Fruit fly (Drosophila melanogaster) whole organism, embryonic: ENCODE results near the gene Rnp4F.

Experiments
- CG10267 ChIP-seq: fragments of 200-800 bp; sonication (Bioruptor generic); optimal IDR thresholded peaks from 2 replicates; lab custom pipeline; 2018; ENCODE audit warnings: missing biosample characterization, mild to moderate bottlenecking, missing genetic modification characterization, moderate library complexity
- CG11093 ChIP-seq: fragments of 200-800 bp; sonication (Bioruptor generic); IDR thresholded peaks from 3 replicates; pipeline ENCODE4 v1.3.6; 2022; ENCODE audit warnings: missing biosample characterization, missing genetic modification characterization
- CG11723 ChIP-seq: fragments of 200-800 bp; sonication (Bioruptor generic); optimal IDR thresholded peaks from 2 replicates; lab custom pipeline; 2017; ENCODE audit warnings: missing biosample characterization, mild to moderate bottlenecking, missing genetic modification characterization
- CG12104 ChIP-seq: fragments of 200-800 bp; sonication (Bioruptor generic); optimal IDR thresholded peaks from 3 replicates; lab custom pipeline; 2016; ENCODE audit warnings: missing biosample characterization, missing genetic modification characterization
- CG12236 ChIP-seq: fragments of 200-800 bp; sonication (Bioruptor generic); optimal IDR thresholded peaks from 2 replicates; lab custom pipeline; 2016; ENCODE audit warnings: missing biosample characterization, missing genetic modification characterization
- CG1233 ChIP-seq: fragments of 200-800 bp; sonication (Bioruptor generic); optimal IDR thresholded peaks from 4 replicates; lab custom pipeline; 2018; ENCODE audit warnings: missing biosample characterization, mild to moderate bottlenecking, missing genetic modification characterization
- CG13123 ChIP-seq: fragments of 200-800 bp; sonication (Bioruptor generic); optimal IDR thresholded peaks from 2 replicates; lab custom pipeline; 2016; ENCODE audit warnings: missing biosample characterization, missing genetic modification characterization
- CG13287 ChIP-seq: fragments of 200-800 bp; sonication (Bioruptor generic); IDR thresholded peaks from 2 replicates; pipeline ENCODE4 v1.3.6; 2022; ENCODE audit warnings: missing biosample characterization, missing genetic modification characterization; ENCODE audit not compliant: partially characterized antibody
- CG15073 ChIP-seq: fragments of 200-800 bp; sonication (Bioruptor generic); optimal IDR thresholded peaks from 2 replicates; lab custom pipeline; 2016; ENCODE audit warnings: missing biosample characterization, missing genetic modification characterization
- CG1529 ChIP-seq: fragments of 200-800 bp; sonication (Bioruptor generic); optimal IDR thresholded peaks from 3 replicates; lab custom pipeline; 2018; ENCODE audit warnings: missing biosample characterization, missing genetic modification characterization
- CG17359 ChIP-seq: fragments of 200-800 bp; sonication (Bioruptor generic); optimal IDR thresholded peaks from 3 replicates; lab custom pipeline; 2018; ENCODE audit warnings: missing biosample characterization, mild to moderate bottlenecking, missing genetic modification characterization, moderate library complexity
- CG17568 ChIP-seq: fragments of 200-800 bp; sonication (Bioruptor generic); optimal IDR thresholded peaks from 2 replicates; lab custom pipeline; 2018; ENCODE audit warnings: missing biosample characterization, mild to moderate bottlenecking, missing genetic modification characterization, moderate library complexity
- CG18262 ChIP-seq: fragments of 200-800 bp; optimal IDR thresholded peaks from 3 replicates; lab custom pipeline; 2019; ENCODE audit warnings: missing biosample characterization, mild to moderate bottlenecking, missing genetic modification characterization, moderate library complexity
- CG2199 ChIP-seq: fragments of 200-800 bp; sonication (Bioruptor generic); IDR thresholded peaks from 3 replicates; pipeline ENCODE4 v1.3.6; 2022; ENCODE audit warnings: missing biosample characterization, missing genetic modification characterization
- CG32532 ChIP-seq: fragments of 200-800 bp; sonication (Bioruptor generic); IDR thresholded peaks from 2 replicates; pipeline ENCODE4 v1.3.6; 2022; ENCODE audit warnings: missing biosample characterization, missing genetic modification characterization
- CG33213 ChIP-seq: fragments of 200-800 bp; sonication (Bioruptor generic); optimal IDR thresholded peaks from 3 replicates; lab custom pipeline; 2016; ENCODE audit warnings: missing biosample characterization, missing genetic modification characterization
- CG43689 ChIP-seq: fragments of 200-800 bp; sonication (Bioruptor generic); IDR thresholded peaks from 2 replicates; pipeline ENCODE4 v1.3.6; 2022; ENCODE audit warnings: missing biosample characterization, missing genetic modification characterization
- CG6791 ChIP-seq: fragments of 200-800 bp; sonication (Bioruptor generic); IDR thresholded peaks from 3 replicates; pipeline ENCODE4 v1.3.6; 2022; ENCODE audit warnings: missing biosample characterization, missing genetic modification characterization; ENCODE audit not compliant: partially characterized antibody
- CG7839 ChIP-seq: fragments of 200-800 bp; sonication (Bioruptor generic); optimal IDR thresholded peaks from 3 replicates; lab custom pipeline; 2018; ENCODE audit warnings: missing biosample characterization, mild to moderate bottlenecking, missing genetic modification characterization, moderate library complexity
- CG8290 ChIP-seq, 3 experiments: fragments of 200-800 bp; sonication (Bioruptor generic); optimal IDR thresholded peaks; 2 replicates each; lab custom pipeline; 2016 to 2019; ENCODE audit warnings: missing biosample characterization in 3 of 3, missing genetic modification characterization in 3 of 3, mild to moderate bottlenecking in 2 of 3, moderate library complexity in 1 of 3
- CG9932 ChIP-seq: fragments of 200-800 bp; sonication (Bioruptor generic); IDR thresholded peaks from 2 replicates; pipeline ENCODE4 v1.3.6; 2022; ENCODE audit warnings: missing biosample characterization, missing genetic modification characterization
- Camta ChIP-seq: fragments of 200-800 bp; sonication (Bioruptor generic); optimal IDR thresholded peaks from 2 replicates; lab custom pipeline; 2016; ENCODE audit warnings: missing biosample characterization, missing genetic modification characterization
- HHEX ChIP-seq: fragments of 200-800 bp; sonication (Bioruptor generic); optimal IDR thresholded peaks from 3 replicates; lab custom pipeline; 2017; ENCODE audit warnings: missing biosample characterization, mild to moderate bottlenecking, missing genetic modification characterization, missing genetic modification reagents
- Lhr ChIP-seq: fragments of 200-800 bp; sonication (Bioruptor generic); optimal IDR thresholded peaks from 3 replicates; lab custom pipeline; 2017; ENCODE audit warnings: mild to moderate bottlenecking, missing biosample characterization, missing genetic modification reagents, missing genetic modification characterization
- Max ChIP-seq: fragments of 200-800 bp; sonication (Bioruptor generic); optimal IDR thresholded peaks from 2 replicates; lab custom pipeline; 2016; ENCODE audit warnings: missing biosample characterization, mild to moderate bottlenecking, missing genetic modification characterization
- Med ChIP-seq: fragments of 200-800 bp; sonication (Bioruptor generic); peaks from one replicate; lab custom pipeline; 2016; ENCODE audit warnings: missing biosample characterization, missing genetic modification characterization, mild to moderate bottlenecking, inconsistent platforms, moderate library complexity
- Mes4 ChIP-seq: fragments of 200-800 bp; sonication (Bioruptor generic); optimal IDR thresholded peaks from 2 replicates; lab custom pipeline; 2016; ENCODE audit warnings: missing biosample characterization, missing genetic modification characterization
- Six4 ChIP-seq: fragments of 200-800 bp; sonication (Bioruptor generic); optimal IDR thresholded peaks from 2 replicates; lab custom pipeline; 2016; ENCODE audit warnings: missing biosample characterization, missing genetic modification characterization
- Sry-δ ChIP-seq: fragments of 200-800 bp; sonication (Bioruptor generic); optimal IDR thresholded peaks from 2 replicates; lab custom pipeline; 2016; ENCODE audit warnings: missing biosample characterization, missing genetic modification characterization
- Ssrp ChIP-seq: fragments of 200-800 bp; sonication (Bioruptor generic); optimal IDR thresholded peaks from 2 replicates; lab custom pipeline; 2018; ENCODE audit warnings: missing biosample characterization, mild to moderate bottlenecking, missing genetic modification characterization, moderate library complexity
- YL-1 ChIP-seq: fragments of 200-800 bp; sonication (Bioruptor generic); optimal IDR thresholded peaks from 3 replicates; lab custom pipeline; 2017; ENCODE audit warnings: missing biosample characterization, mild to moderate bottlenecking, missing genetic modification characterization
- ac ChIP-seq: fragments of 200-800 bp; sonication (Bioruptor generic); optimal IDR thresholded peaks from 3 replicates; lab custom pipeline; 2017; ENCODE audit warnings: missing biosample characterization, mild to moderate bottlenecking, missing genetic modification characterization
- bowl ChIP-seq: fragments of 200-800 bp; sonication (Bioruptor generic); IDR thresholded peaks from 2 replicates; pipeline ENCODE4 v1.3.6; 2022; ENCODE audit warnings: missing biosample characterization, missing genetic modification characterization
- crc ChIP-seq: fragments of 200-800 bp; sonication (Bioruptor generic); optimal IDR thresholded peaks from 2 replicates; lab custom pipeline; 2016; ENCODE audit warnings: missing biosample characterization, missing genetic modification characterization
- croc ChIP-seq: fragments of 200-800 bp; sonication (Bioruptor generic); conservative IDR thresholded peaks from 3 replicates; pipeline ENCODE4 v1.3.6; 2022; ENCODE audit warnings: missing biosample characterization, missing genetic modification characterization
- dan ChIP-seq: fragments of 200-800 bp; sonication (Bioruptor generic); IDR thresholded peaks from 2 replicates; pipeline ENCODE4 v1.3.6; 2022; ENCODE audit warnings: missing biosample characterization, missing genetic modification characterization
- ftz-f1 ChIP-seq: fragments of 200-800 bp; sonication (Bioruptor generic); optimal IDR thresholded peaks from 2 replicates; lab custom pipeline; 2016; ENCODE audit warnings: missing biosample characterization, missing genetic modification characterization
- grau ChIP-seq: fragments of 200-800 bp; optimal IDR thresholded peaks from 3 replicates; lab custom pipeline; 2019; ENCODE audit warnings: missing biosample characterization, mild to moderate bottlenecking, missing genetic modification characterization, moderate library complexity
- ind ChIP-seq: fragments of 200-800 bp; sonication (Bioruptor generic); optimal IDR thresholded peaks from 3 replicates; lab custom pipeline; 2016; ENCODE audit warnings: missing biosample characterization, missing genetic modification characterization
- insv ChIP-seq, 2 experiments: fragments of 200-800 bp; sonication (Bioruptor generic); optimal IDR thresholded peaks; 3 replicates each; lab custom pipeline; 2016 to 2018; ENCODE audit warnings: missing biosample characterization in 2 of 2, missing genetic modification characterization in 2 of 2
- lov ChIP-seq, 2 experiments: fragments of 200-800 bp in 1 of 2; fragments of >200 bp in 1 of 2; sonication (Bioruptor generic) in 1 of 2; IDR thresholded peaks in 1 of 2; optimal IDR thresholded peaks in 1 of 2; 2 replicates in 1 of 2; 3 replicates in 1 of 2; pipeline versions ENCODE4 v1.3.6 to Lab custom; 2017 to 2022; ENCODE audit warnings: missing biosample characterization in 1 of 2, missing genetic modification characterization in 1 of 2
- maf-S ChIP-seq: fragments of 200-800 bp; sonication (Bioruptor generic); optimal IDR thresholded peaks from 2 replicates; lab custom pipeline; 2016; ENCODE audit warnings: missing biosample characterization, missing genetic modification characterization
- mld ChIP-seq: fragments of 200-800 bp; sonication (Bioruptor generic); IDR thresholded peaks from 3 replicates; pipeline ENCODE4 v1.3.6; 2022; ENCODE audit warnings: missing biosample characterization, missing genetic modification characterization; ENCODE audit not compliant: partially characterized antibody
- odd ChIP-seq: fragments of 200-800 bp; sonication (Bioruptor generic); optimal IDR thresholded peaks from 2 replicates; lab custom pipeline; 2017; ENCODE audit warnings: missing biosample characterization, mild to moderate bottlenecking, missing genetic modification characterization
- prd ChIP-seq, 3 experiments: fragments of >200 bp in 2 of 3; fragments of 200-800 bp in 1 of 3; sonication (Bioruptor generic) in 1 of 3; optimal IDR thresholded peaks in 2 of 3; IDR thresholded peaks in 1 of 3; 2 replicates in 2 of 3; 3 replicates in 1 of 3; pipeline versions ENCODE4 v1.3.6 to Lab custom; 2017 to 2022; ENCODE audit warnings: missing biosample characterization in 1 of 3, missing genetic modification characterization in 1 of 3
- ro ChIP-seq: fragments of 200-800 bp; sonication (Bioruptor generic); IDR thresholded peaks from 2 replicates; pipeline ENCODE4 v1.3.6; 2022; ENCODE audit warnings: missing biosample characterization, missing genetic modification characterization
- sc ChIP-seq, 3 experiments: fragments of >200 bp in 2 of 3; fragments of 200-800 bp in 1 of 3; sonication (Bioruptor generic) in 1 of 3; optimal IDR thresholded peaks; 2 replicates in 2 of 3; 3 replicates in 1 of 3; lab custom pipeline; 2017; ENCODE audit warnings: mild to moderate bottlenecking in 1 of 3, missing biosample characterization in 1 of 3, missing genetic modification characterization in 1 of 3, missing genetic modification reagents in 1 of 3
- tin ChIP-seq: fragments of 200-800 bp; sonication (Bioruptor generic); optimal IDR thresholded peaks from 3 replicates; lab custom pipeline; 2016; ENCODE audit warnings: missing biosample characterization, missing genetic modification characterization

Rnp4F gene

DNA sequence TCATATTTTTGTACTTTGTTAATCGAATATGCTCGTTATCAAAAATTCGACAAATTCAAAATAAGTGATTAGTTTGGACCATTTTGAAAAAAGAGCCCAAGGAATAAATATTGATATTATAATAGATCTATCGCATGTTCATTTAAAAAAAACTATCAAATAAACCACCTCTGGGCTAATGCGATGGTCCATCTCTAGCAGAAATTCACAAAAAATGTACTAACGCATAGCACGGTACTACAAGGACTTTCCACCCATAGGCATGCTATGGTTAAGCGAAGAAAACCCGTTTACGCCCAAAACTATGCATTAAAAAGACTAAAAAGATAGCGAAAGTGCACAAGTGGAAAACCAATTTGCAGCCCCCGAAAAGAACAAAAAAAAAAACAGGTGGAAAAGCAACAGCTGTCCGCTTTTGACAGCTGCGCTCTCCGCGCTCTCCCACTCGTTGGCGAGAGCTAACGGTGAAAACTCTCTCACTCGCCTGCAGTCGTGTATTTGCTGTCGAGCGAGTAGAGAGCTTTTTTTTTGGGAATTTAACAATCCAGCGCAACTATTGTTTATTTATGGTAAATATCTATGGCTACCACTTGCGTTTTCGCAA is 9.9 kb upstream of the Rnp4F start, which contains the start of gene CanB (continued):
- TF ChIP-seq CG13123: no peak
- TF ChIP-seq Lhr: peak; percentile 48
- TF ChIP-seq HHEX (GFP tag; lab: Kevin White, UChicago): no peak
- no peak for TF ChIP-seq CG11093 (GFP tag; lab: Robert Waterston, UW)
- TF ChIP-seq Med (GFP tag; lab: Kevin White, UChicago): peak; percentile 88
- peak; percentile 82 for TF ChIP-seq Sry-δ (GFP tag; lab: Kevin White, UChicago)
- TF ChIP-seq CG1233 (GFP tag; lab: Kevin White, UChicago): no peak
- peak; percentile 17 for TF ChIP-seq ftz-f1 (GFP tag; lab: Kevin White, UChicago)
- no peak for TF ChIP-seq bowl (GFP tag; lab: Robert Waterston, UW)
- TF ChIP-seq ac (GFP tag; lab: Kevin White, UChicago): no peak
- TF ChIP-seq Camta (GFP tag; lab: Kevin White, UChicago): no peak
- no peak for TF ChIP-seq CG2199 (GFP tag; lab: Robert Waterston, UW)
- TF ChIP-seq lov (optimal IDR thresholded peaks at IDR 0.05; lab: Kevin White, UChicago): no peak
- TF ChIP-seq lov (GFP tag; IDR thresholded peaks at IDR 0.05; lab: Robert Waterston, UW): no peak
- peak; percentile 34; the same call in 1 of the 2 replicates for TF ChIP-seq CG9932 (GFP tag; lab: Robert Waterston, UW)
- peak; percentile 28 for TF ChIP-seq tin (GFP tag; lab: Kevin White, UChicago)
- peak; percentile 20 for TF ChIP-seq CG10267 (tag; lab: Kevin White, UChicago)
- no peak for TF ChIP-seq Max (GFP tag; lab: Kevin White, UChicago)
- TF ChIP-seq mld (GFP tag; lab: Robert Waterston, UW): no peak
- no peak for TF ChIP-seq YL-1 (GFP tag; lab: Kevin White, UChicago)
- no peak for TF ChIP-seq odd (GFP tag; lab: Kevin White, UChicago)
- no peak for TF ChIP-seq crc (GFP tag; lab: Kevin White, UChicago)
- no peak for TF ChIP-seq CG11723 (GFP tag; lab: Kevin White, UChicago)
- TF ChIP-seq CG17359: no peak
- TF ChIP-seq CG32532: 0 out of 2 replicates have a peak, but pooled peaks have one; percentile 11
- no peak for TF ChIP-seq maf-S
- TF ChIP-seq CG18262 (tag; lab: Kevin White, UChicago): no peak
- TF ChIP-seq Mes4 (GFP tag; lab: Kevin White, UChicago): no peak
- TF ChIP-seq CG12104: no peak
- no peak for TF ChIP-seq CG1529 (GFP tag; lab: Kevin White, UChicago)
- no peak for TF ChIP-seq CG12236 (GFP tag; lab: Kevin White, UChicago)
- no peak for TF ChIP-seq Six4 (GFP tag; lab: Kevin White, UChicago)
- TF ChIP-seq CG15073 (GFP tag; lab: Kevin White, UChicago): no peak
- no peak for TF ChIP-seq sc (optimal IDR thresholded peaks at IDR 0.05; lab: Kevin White, UChicago)
- TF ChIP-seq sc (GFP tag; optimal IDR thresholded peaks at IDR 0.05; lab: Kevin White, UChicago): no peak
- TF ChIP-seq ro: no peak
- no peak for TF ChIP-seq CG43689
- no peak for TF ChIP-seq insv (GFP tag; optimal IDR thresholded peaks at IDR 0.05; lab: Kevin White, UChicago)
- TF ChIP-seq CG8290 (GFP tag; optimal IDR thresholded peaks at IDR 0.05; lab: Kevin White, UChicago): peak; percentile 53
- peak; percentile 10 to 30 for TF ChIP-seq CG8290 (tag; optimal IDR thresholded peaks at IDR 0.05; lab: Kevin White, UChicago)
- no peak for TF ChIP-seq Ssrp (tag; lab: Kevin White, UChicago)
- TF ChIP-seq CG7839: peak; percentile 23
- TF ChIP-seq dan: no peak
- no peak for TF ChIP-seq CG17568 (GFP tag; lab: Kevin White, UChicago)
- TF ChIP-seq prd (optimal IDR thresholded peaks at IDR 0.05; lab: Kevin White, UChicago): no peak
- TF ChIP-seq prd (GFP tag; IDR thresholded peaks at IDR 0.05; lab: Robert Waterston, UW): 0 out of 3 replicates have a peak, but pooled peaks have one; percentile 36
- TF ChIP-seq CG13287 (GFP tag; lab: Robert Waterston, UW): peak; percentile 67
- no peak for TF ChIP-seq grau (tag; lab: Kevin White, UChicago)
- peak; percentile 74 for TF ChIP-seq CG6791 (GFP tag; lab: Robert Waterston, UW)
- no peak for TF ChIP-seq ind
- TF ChIP-seq croc (GFP tag; lab: Robert Waterston, UW): no peak
- peak; percentile 39 for TF ChIP-seq CG33213 (GFP tag; lab: Kevin White, UChicago)
